Fruit fly (Drosophila melanogaster): ENCODE results near the gene CG7560.

CG7560 gene

dm6 chr3L:11405362-11406254 is 19.4 kb upstream of the CG7560 start (continued):
- TF ChIP-seq CG2678 (tag; optimal IDR thresholded peaks at IDR 0.05), result peak; percentile 96
- TF ChIP-seq Abd-B (GFP tag; optimal IDR thresholded peaks at IDR 0.05), result peak; percentile 71
- peak; percentile 19 for TF ChIP-seq CG34376 (GFP tag; optimal IDR thresholded peaks at IDR 0.05)
- peak; percentile 96 for TF ChIP-seq CG13424 (tag; optimal IDR thresholded peaks at IDR 0.05)
- TF ChIP-seq CG6654 (GFP tag; optimal IDR thresholded peaks at IDR 0.05), result peak; percentile 71
- peak; percentile 81 for TF ChIP-seq CG31224 (GFP tag; IDR thresholded peaks at IDR 0.05)
- TF ChIP-seq CG14441 (GFP tag; IDR thresholded peaks at IDR 0.05), result peak; percentile 97
- TF ChIP-seq Vsx1 (GFP tag; optimal IDR thresholded peaks at IDR 0.05), result peak; percentile 74
- TF ChIP-seq CG14860 (GFP tag; IDR thresholded peaks at IDR 0.05; ENCODE audit: partially characterized antibody), result peak; percentile 57; the same call in 2 of the 3 replicates
- TF ChIP-seq CG6175 (GFP tag; IDR thresholded peaks at IDR 0.05), result peak; percentile 76
- peak; percentile 59 for TF ChIP-seq CG15514 (GFP tag; optimal IDR thresholded peaks at IDR 0.05)
- TF ChIP-seq HLH54F (GFP tag; optimal IDR thresholded peaks at IDR 0.05), result peak; percentile 91
- TF ChIP-seq NK7.1 (GFP tag; optimal IDR thresholded peaks at IDR 0.05), result peak; percentile 74
- TF ChIP-seq grn (GFP tag; optimal IDR thresholded peaks at IDR 0.05), result peak; percentile 12
- peak; percentile 97 for TF ChIP-seq CG17359 (tag; optimal IDR thresholded peaks at IDR 0.05)
- TF ChIP-seq amos (GFP tag; IDR thresholded peaks at IDR 0.05; ENCODE audit: partially characterized antibody), result no peak
- TF ChIP-seq fd64A (GFP tag; optimal IDR thresholded peaks at IDR 0.05), result peak; percentile 89
- peak; percentile 95 for TF ChIP-seq CG15601 (tag; optimal IDR thresholded peaks at IDR 0.05)
- TF ChIP-seq CG1233 (GFP tag; optimal IDR thresholded peaks at IDR 0.05), result peak; percentile 93
- TF ChIP-seq CG8478 (optimal IDR thresholded peaks at IDR 0.05), result no peak
- peak; percentile 74 for TF ChIP-seq Hmx (GFP tag; optimal IDR thresholded peaks at IDR 0.05)
- TF ChIP-seq cwo (GFP tag; optimal IDR thresholded peaks at IDR 0.05), result peak; percentile 85
- TF ChIP-seq lilli (GFP tag; optimal IDR thresholded peaks at IDR 0.05), result peak; percentile 95
- peak; percentile 68 for TF ChIP-seq Hand (GFP tag; optimal IDR thresholded peaks at IDR 0.05)
- peak; percentile 84 for TF ChIP-seq disco-r (GFP tag; optimal IDR thresholded peaks at IDR 0.05)
- TF ChIP-seq Lim3 (GFP tag; IDR thresholded peaks at IDR 0.05), result peak; percentile 85
- TF ChIP-seq shn (GFP tag; optimal IDR thresholded peaks at IDR 0.05), result peak; percentile 86
- TF ChIP-seq CG6791 (GFP tag; IDR thresholded peaks at IDR 0.05; ENCODE audit: partially characterized antibody), result peak; percentile 63; the same call in 1 of the 3 replicates
- peak; percentile 96 for TF ChIP-seq Ssrp (tag; optimal IDR thresholded peaks at IDR 0.05)
- TF ChIP-seq CG4282 (GFP tag; optimal IDR thresholded peaks at IDR 0.05), result peak; percentile 94
- peak; percentile 97 for TF ChIP-seq gce (GFP tag; IDR thresholded peaks at IDR 0.05)
- peak in 1 of 2 experiments; percentile 53 for TF ChIP-seq crp (GFP tag; optimal IDR thresholded peaks at IDR 0.05)
- TF ChIP-seq Dek (tag; optimal IDR thresholded peaks at IDR 0.05), result peak; percentile 86
- peak; percentile 88 for TF ChIP-seq CG13775 (GFP tag; optimal IDR thresholded peaks at IDR 0.05)
- no peak for TF ChIP-seq CG9797 (GFP tag; optimal IDR thresholded peaks at IDR 0.05)
- peak; percentile 90 for TF ChIP-seq bcd (GFP tag; optimal IDR thresholded peaks at IDR 0.05)
- peak; percentile 81 for TF ChIP-seq z (GFP tag; IDR thresholded peaks at IDR 0.05)
- TF ChIP-seq Gug (GFP tag; IDR thresholded peaks at IDR 0.05), result peak; percentile 82; the same call in 3 of the 4 replicates
- TF ChIP-seq Asciz (GFP tag; optimal IDR thresholded peaks at IDR 0.05), result peak; percentile 93
- TF ChIP-seq CG9932 (GFP tag; IDR thresholded peaks at IDR 0.05), result peak; percentile 90
- TF ChIP-seq wor (GFP tag; IDR thresholded peaks at IDR 0.05), result peak; percentile 94
- peak; percentile 93 for TF ChIP-seq B-H1 (GFP tag; IDR thresholded peaks at IDR 0.05)
- TF ChIP-seq CG13296 (GFP tag; optimal IDR thresholded peaks at IDR 0.05), result peak; percentile 86
- TF ChIP-seq CG4360 (GFP tag; IDR thresholded peaks at IDR 0.05), result peak; percentile 75
- peak; percentile 80 for TF ChIP-seq toy (GFP tag; IDR thresholded peaks at IDR 0.05)
- peak; percentile 88 for TF ChIP-seq NFAT (GFP tag; IDR thresholded peaks at IDR 0.05)
- peak; percentile 44 for TF ChIP-seq YL-1 (GFP tag; optimal IDR thresholded peaks at IDR 0.05)
- peak; percentile 97 for TF ChIP-seq so (GFP tag; IDR thresholded peaks at IDR 0.05)
